Fruit fly (Drosophila melanogaster): ENCODE measurements around the gene mamo.
"Not testable (repeated sequence)": the region's sequence is repeated elsewhere in the genome, so short reads cannot be mapped to it uniquely, and the experiment has no call there.

DNA sequence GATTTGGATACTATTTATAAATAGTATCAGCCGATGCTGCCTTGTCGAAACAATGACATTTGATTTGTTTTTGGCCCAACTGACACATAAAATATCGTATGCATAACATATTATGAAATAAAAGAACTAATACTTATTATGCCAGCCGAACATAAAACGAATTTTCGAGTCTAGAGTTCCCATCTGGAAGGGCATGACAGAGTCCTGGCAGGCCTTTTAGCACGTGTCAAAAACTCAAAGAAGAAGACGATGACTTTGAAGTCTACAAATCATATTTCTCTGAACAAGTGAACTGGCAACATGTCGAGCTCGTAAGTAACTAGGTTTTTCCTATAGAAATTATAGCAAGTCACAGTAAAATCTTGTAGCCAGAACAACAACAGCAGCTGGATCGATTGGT is 9.6 kb upstream of the mamo start, which contains the start of gene Ste12DOR:
- TF ChIP-seq CG8478, CTCF (optimal IDR thresholded peaks at IDR 0.05): not testable (repeated sequence)
